Worm (Caenorhabditis elegans) whole organism, young adult: Measurements from ENCODE around the gene clec-175.

Experiments
- B0019.2 ChIP-seq: fragments of 200-800 bp; sonication (Bioruptor generic); conservative IDR thresholded peaks from 2 replicates; pipeline ENCODE4 v1.3.6; 2022; ENCODE audit warnings: missing genetic modification reagents, missing genetic modification characterization, missing compliant biosample characterization
- B0035.1 ChIP-seq: sonication (generic microtip); optimal IDR thresholded peaks from 2 replicates; lab custom pipeline; 2016; ENCODE audit warnings: missing genetic modification characterization, mild to moderate bottlenecking, missing compliant biosample characterization, missing genotype, missing genetic modification reagents
- B0336.3 ChIP-seq: fragments of 200-800 bp; sonication (Bioruptor generic); IDR thresholded peaks from 2 replicates; pipeline ENCODE4 v1.3.6; 2022; ENCODE audit warnings: missing genetic modification characterization, missing compliant biosample characterization
- D2030.7 ChIP-seq: fragments of 200-800 bp; sonication (Bioruptor generic); IDR thresholded peaks from 2 replicates; pipeline ENCODE4 v1.3.6; 2022; ENCODE audit warnings: missing genetic modification reagents, missing genetic modification characterization, missing compliant biosample characterization
- F23B12.7 ChIP-seq: sonication (generic microtip); optimal IDR thresholded peaks from 2 replicates; lab custom pipeline; 2017; ENCODE audit warnings: missing genetic modification characterization, mild to moderate bottlenecking, missing compliant biosample characterization, antibody characterized with exemption, moderate library complexity; ENCODE audit not compliant: insufficient read depth
- F37B4.10 ChIP-seq: fragments of 200-800 bp; sonication (Bioruptor generic); IDR thresholded peaks from 2 replicates; pipeline ENCODE4 v1.3.6; 2022; ENCODE audit warnings: missing genetic modification characterization, missing compliant biosample characterization
- F49E8.2 ChIP-seq: sonication (generic microtip); optimal IDR thresholded peaks from 3 replicates; lab custom pipeline; 2017; ENCODE audit warnings: missing genetic modification characterization, mild to moderate bottlenecking, missing compliant biosample characterization, antibody characterized with exemption, moderate library complexity; ENCODE audit not compliant: insufficient read depth
- F52B5.7 ChIP-seq: sonication (generic microtip); optimal IDR thresholded peaks from 2 replicates; lab custom pipeline; 2016; ENCODE audit warnings: mild to moderate bottlenecking, missing genetic modification characterization, missing compliant biosample characterization
- K12H6.12 ChIP-seq: fragments of 200-800 bp; sonication (Bioruptor generic); optimal IDR thresholded peaks from 2 replicates; lab custom pipeline; 2018; ENCODE audit warnings: mild to moderate bottlenecking, missing genetic modification characterization, missing compliant biosample characterization
- Y53G8AR.9 ChIP-seq: fragments of 200-800 bp; sonication (Bioruptor generic); conservative IDR thresholded peaks from 2 replicates; pipeline ENCODE4 v1.3.6; 2022; ENCODE audit warnings: missing genetic modification reagents, missing genetic modification characterization, missing compliant biosample characterization
- Y56A3A.18 ChIP-seq: fragments of 200-800 bp; sonication (Bioruptor generic); IDR thresholded peaks from 2 replicates; pipeline ENCODE4 v1.3.6; 2022; ENCODE audit warnings: missing genetic modification reagents, missing genetic modification characterization, missing compliant biosample characterization
- Y95B8A.8 ChIP-seq: fragments of 200-800 bp; sonication (Bioruptor generic); IDR thresholded peaks from 2 replicates; pipeline ENCODE4 v1.3.6; 2022; ENCODE audit warnings: missing genetic modification reagents, missing genetic modification characterization, missing compliant biosample characterization
- ZK185.1 ChIP-seq: sonication (generic microtip); optimal IDR thresholded peaks from 2 replicates; lab custom pipeline; 2016; ENCODE audit warnings: mild to moderate bottlenecking, missing genetic modification characterization, missing compliant biosample characterization; ENCODE audit not compliant: poor library complexity, severe bottlenecking
- aptf-2 ChIP-seq: fragments of 200-800 bp; sonication (Bioruptor generic); conservative IDR thresholded peaks from 2 replicates; pipeline ENCODE4 v1.3.6; 2022; ENCODE audit warnings: missing genetic modification reagents, missing genetic modification characterization, missing compliant biosample characterization
- athp-1 ChIP-seq: sonication (generic microtip); optimal IDR thresholded peaks from 2 replicates; lab custom pipeline; 2017; ENCODE audit warnings: mild to moderate bottlenecking, missing genetic modification characterization, missing compliant biosample characterization
- bed-1 ChIP-seq: fragments of 200-800 bp; sonication (Bioruptor generic); IDR thresholded peaks from 2 replicates; pipeline ENCODE4 v1.3.6; 2022; ENCODE audit warnings: missing genetic modification reagents, missing genetic modification characterization, missing compliant biosample characterization
- cebp-2 ChIP-seq: fragments of 200-800 bp; sonication (Bioruptor generic); IDR thresholded peaks from 2 replicates; pipeline ENCODE4 v1.3.6; 2022; ENCODE audit warnings: missing genetic modification characterization, missing compliant biosample characterization
- ceh-40 ChIP-seq: fragments of 200-800 bp; sonication (Bioruptor generic); IDR thresholded peaks from 2 replicates; pipeline ENCODE4 v1.3.6; 2022; ENCODE audit warnings: missing genetic modification characterization, missing compliant biosample characterization
- ceh-58 ChIP-seq: fragments of 200-800 bp; sonication (Bioruptor generic); IDR thresholded peaks from 2 replicates; pipeline ENCODE4 v1.3.6; 2022; ENCODE audit warnings: missing genetic modification characterization, missing compliant biosample characterization
- dpff-1 ChIP-seq: sonication (generic microtip); optimal IDR thresholded peaks from 2 replicates; lab custom pipeline; 2017; ENCODE audit warnings: mild to moderate bottlenecking, missing genetic modification characterization, missing compliant biosample characterization
- dpl-1 ChIP-seq: fragments of 150-350 bp; optimal IDR thresholded peaks from 2 replicates; lab custom pipeline; 2014; ENCODE audit warnings: missing biosample characterization, missing genetic modification reagents, missing genetic modification characterization
- efl-1 ChIP-seq: fragments of 150-350 bp; optimal IDR thresholded peaks from 2 replicates; lab custom pipeline; 2014; ENCODE audit warnings: missing biosample characterization, missing genetic modification reagents, missing genetic modification characterization
- egl-18 ChIP-seq: fragments of 200-800 bp; sonication (Bioruptor generic); IDR thresholded peaks from 2 replicates; pipeline ENCODE4 v1.3.6; 2022; ENCODE audit warnings: missing genetic modification reagents, missing genetic modification characterization, missing compliant biosample characterization
- him-1 ChIP-seq: sonication (generic microtip); optimal IDR thresholded peaks from 2 replicates; lab custom pipeline; 2016; ENCODE audit warnings: missing genotype, missing genetic modification reagents, missing genetic modification characterization, missing compliant biosample characterization
- hmg-1.2 ChIP-seq: fragments of 200-800 bp; sonication (Bioruptor generic); IDR thresholded peaks from 2 replicates; pipeline ENCODE4 v1.3.6; 2022; ENCODE audit warnings: missing genetic modification reagents, missing genetic modification characterization, missing compliant biosample characterization
- hsf-1 ChIP-seq: fragments of 200-800 bp; sonication (Bioruptor generic); IDR thresholded peaks from 2 replicates; pipeline ENCODE4 v1.3.6; 2022; ENCODE audit warnings: missing genetic modification reagents, missing genetic modification characterization, missing compliant biosample characterization
- lag-1 ChIP-seq: fragments of 200-800 bp; sonication (Bioruptor generic); IDR thresholded peaks from 2 replicates; pipeline ENCODE4 v1.3.6; 2022; ENCODE audit warnings: missing genetic modification reagents, missing genetic modification characterization, missing compliant biosample characterization
- lin-40 ChIP-seq: sonication (generic microtip); optimal IDR thresholded peaks from 2 replicates; lab custom pipeline; 2016; ENCODE audit warnings: missing genetic modification characterization, mild to moderate bottlenecking, missing compliant biosample characterization, missing genotype, missing genetic modification reagents
- lir-1 ChIP-seq: fragments of 200-800 bp; sonication (Bioruptor generic); conservative IDR thresholded peaks from 2 replicates; pipeline ENCODE4 v1.3.6; 2022; ENCODE audit warnings: missing genetic modification reagents, missing genetic modification characterization, missing compliant biosample characterization
- lsl-1 ChIP-seq: fragments of 200-800 bp; sonication (Bioruptor generic); optimal IDR thresholded peaks from 2 replicates; lab custom pipeline; 2018; ENCODE audit warnings: mild to moderate bottlenecking, missing genetic modification characterization, moderate library complexity, missing compliant biosample characterization
- lsy-27 ChIP-seq: sonication (generic microtip); optimal IDR thresholded peaks from 2 replicates; lab custom pipeline; 2017; ENCODE audit warnings: missing genetic modification characterization, mild to moderate bottlenecking, missing compliant biosample characterization, antibody characterized with exemption, missing genotype, borderline replicate concordance; ENCODE audit not compliant: insufficient read depth
- madf-10 ChIP-seq: sonication (generic microtip); optimal IDR thresholded peaks from 2 replicates; lab custom pipeline; 2016; ENCODE audit warnings: mild to moderate bottlenecking, missing genetic modification characterization, missing compliant biosample characterization
- madf-6 ChIP-seq: fragments of 200-800 bp; sonication (Bioruptor generic); IDR thresholded peaks from 2 replicates; pipeline ENCODE4 v1.3.6; 2022; ENCODE audit warnings: missing genetic modification reagents, missing genetic modification characterization, missing compliant biosample characterization
- madf-8 ChIP-seq: fragments of 200-800 bp; sonication (Bioruptor generic); conservative IDR thresholded peaks from 2 replicates; pipeline ENCODE4 v1.3.6; 2022; ENCODE audit warnings: missing genetic modification reagents, missing genetic modification characterization, missing compliant biosample characterization
- mel-28 ChIP-seq: sonication (generic microtip); optimal IDR thresholded peaks from 2 replicates; lab custom pipeline; 2016; ENCODE audit warnings: borderline replicate concordance, mild to moderate bottlenecking, missing genetic modification characterization, missing compliant biosample characterization
- mes-4 ChIP-seq: sonication (generic microtip); optimal IDR thresholded peaks from 2 replicates; lab custom pipeline; 2016; ENCODE audit warnings: missing genotype, missing genetic modification characterization, missing compliant biosample characterization
- nfyb-1 ChIP-seq: fragments of 200-800 bp; sonication (Bioruptor generic); IDR thresholded peaks from 2 replicates; pipeline ENCODE4 v1.3.6; 2022; ENCODE audit warnings: missing genetic modification reagents, missing genetic modification characterization, missing compliant biosample characterization
- pbrm-1 ChIP-seq: fragments of 200-800 bp; sonication (Bioruptor generic); IDR thresholded peaks from 2 replicates; pipeline ENCODE4 v1.3.6; 2022; ENCODE audit warnings: missing genetic modification reagents, missing genetic modification characterization, missing compliant biosample characterization
- snpc-1.1 ChIP-seq: sonication (generic microtip); optimal IDR thresholded peaks from 2 replicates; lab custom pipeline; 2017; ENCODE audit warnings: missing genetic modification characterization, mild to moderate bottlenecking, missing compliant biosample characterization, antibody characterized with exemption, moderate library complexity, missing genotype, missing genetic modification reagents; ENCODE audit not compliant: insufficient read depth
- unc-130 ChIP-seq: sonication (generic microtip); optimal IDR thresholded peaks from 2 replicates; lab custom pipeline; 2016; ENCODE audit warnings: missing genetic modification reagents, missing genetic modification characterization, missing compliant biosample characterization
- ztf-25 ChIP-seq: fragments of 200-800 bp; sonication (Bioruptor generic); IDR thresholded peaks from 2 replicates; pipeline ENCODE4 v1.3.6; 2022; ENCODE audit warnings: missing genetic modification reagents, missing genetic modification characterization, missing compliant biosample characterization
- ztf-26 ChIP-seq: sonication (generic microtip); optimal IDR thresholded peaks from 2 replicates; lab custom pipeline; 2017; ENCODE audit warnings: missing genetic modification characterization, missing compliant biosample characterization

Gene clec-175

DNA sequence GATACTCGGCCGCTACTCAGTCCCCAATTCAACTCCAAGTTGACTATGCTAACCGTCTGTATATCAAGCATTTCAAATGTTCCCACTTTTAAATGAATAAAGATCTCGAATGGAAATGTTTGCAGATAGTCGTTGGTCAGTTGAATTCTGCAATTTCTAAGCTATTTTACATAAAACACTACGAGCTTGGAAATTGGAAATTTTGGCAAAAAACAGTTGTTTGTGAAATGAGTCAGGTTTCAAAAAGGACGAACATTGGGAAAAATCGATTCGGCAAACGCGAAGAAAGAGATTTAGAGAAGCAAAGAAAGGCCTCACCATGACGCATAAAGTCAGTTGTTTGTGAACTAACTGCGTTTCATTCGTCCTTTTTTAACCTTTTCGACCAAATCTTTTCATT lies 24.8 kb downstream of the clec-175 start (continued):
- TF ChIP-seq mel-28 (no peak), bed-1 (no peak), ztf-25 (GFP tag; lab: Robert Waterston, UW) (no peak), madf-10 (tag; lab: Kevin White, UChicago) (no peak), snpc-1.1 (no peak), Y56A3A.18 (GFP tag; lab: Robert Waterston, UW) (no peak), F52B5.7 (no peak), ceh-40 (GFP tag; lab: Robert Waterston, UW) (0 out of 2 replicates have a peak, but pooled peaks have one; percentile 31), egl-18 (GFP tag; lab: Robert Waterston, UW) (no peak), madf-6 (GFP tag; lab: Robert Waterston, UW) (peak; percentile 74), him-1 (tag; lab: Kevin White, UChicago) (no peak), F23B12.7 (no peak), efl-1 (peak; percentile 3), Y53G8AR.9 (peak; percentile 81), F49E8.2 (peak; percentile 20), madf-8 (GFP tag; lab: Robert Waterston, UW) (no peak), D2030.7 (GFP tag; lab: Robert Waterston, UW) (no peak), Y95B8A.8 (GFP tag; lab: Robert Waterston, UW) (peak; percentile 12; the same call in 1 of the 2 replicates), hmg-1.2 (peak; percentile 52), lin-40 (no peak), F37B4.10 (GFP tag; lab: Robert Waterston, UW) (no peak), lag-1 (no peak), ceh-58 (GFP tag; lab: Robert Waterston, UW) (0 out of 2 replicates have a peak, but pooled peaks have one; percentile 41), hsf-1 (GFP tag; lab: Robert Waterston, UW) (peak; percentile 66), ztf-26 (tag; lab: Kevin White, UChicago) (no peak), unc-130 (GFP tag; lab: Kevin White, UChicago) (no peak), B0336.3 (GFP tag; lab: Robert Waterston, UW) (peak; percentile 52; the same call in 1 of the 2 replicates), B0019.2 (GFP tag; lab: Robert Waterston, UW) (no peak), cebp-2 (GFP tag; lab: Robert Waterston, UW) (no peak)

DNA sequence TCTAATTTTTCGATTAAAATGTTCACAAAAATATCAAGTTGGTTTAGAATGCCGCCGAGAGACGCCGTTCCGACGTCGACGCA lies 25.0 kb downstream of the clec-175 start, which contains the start of gene chat-1:
chat-1 (plus strand) TSS at position 48 of the 83 bp plus-strand sequence.
- no peak for TF ChIP-seq dpff-1 (tag; lab: Kevin White, UChicago)
- no peak for TF ChIP-seq ZK185.1 (tag; lab: Kevin White, UChicago)
- TF ChIP-seq lsl-1 (GFP tag; lab: Kevin White, UChicago), result no peak
- no peak for TF ChIP-seq B0035.1 (tag; lab: Kevin White, UChicago)
- TF ChIP-seq lsy-27 (tag; lab: Kevin White, UChicago), result no peak
- no peak for TF ChIP-seq nfyb-1 (GFP tag; lab: Robert Waterston, UW)
- TF ChIP-seq dpl-1 (GFP tag; lab: Kevin White, UChicago), result no peak
- no peak for TF ChIP-seq lir-1 (GFP tag; lab: Robert Waterston, UW)
- TF ChIP-seq pbrm-1, result no peak
- TF ChIP-seq mes-4 (tag; lab: Kevin White, UChicago), result no peak
- TF ChIP-seq athp-1 (tag; lab: Kevin White, UChicago), result no peak
- TF ChIP-seq K12H6.12 (tag; lab: Kevin White, UChicago), result no peak
- no peak for TF ChIP-seq aptf-2 (GFP tag; lab: Robert Waterston, UW)
